Worm (Caenorhabditis elegans): Measurements from ENCODE around the gene zhp-4.
A peak's percentile ranks its signal among the peaks of the same experiment; 100 is the strongest.

Gene zhp-4

ce11 chrV:19068888-19069287 lies 32.7 kb downstream of the zhp-4 start:
- no peak for TF ChIP-seq D2030.7 (GFP tag; IDR thresholded peaks at IDR 0.05)
- no peak for TF ChIP-seq attf-5 (GFP tag; optimal IDR thresholded peaks at IDR 0.05)
- no peak for TF ChIP-seq xnd-1 (tag; optimal IDR thresholded peaks at IDR 0.05)
- TF ChIP-seq C06A6.2 (GFP tag; conservative IDR thresholded peaks at IDR 0.05), result no peak
- no peak for TF ChIP-seq nhr-80 (tag; optimal IDR thresholded peaks at IDR 0.05)
- TF ChIP-seq K12H6.12 (tag; optimal IDR thresholded peaks at IDR 0.05), result no peak
- no peak for TF ChIP-seq lsy-27 (tag; optimal IDR thresholded peaks at IDR 0.05; ENCODE audit: borderline replicate concordance, insufficient read depth)

- TF ChIP-seq lag-1 (GFP tag; IDR thresholded peaks at IDR 0.05), result no peak
- TF ChIP-seq tlf-1 (GFP tag; optimal IDR thresholded peaks at IDR 0.05), result no peak
Observed at ce11 chrV:19063326-19063725, 38.3 kb downstream of the zhp-4 start.

- no peak for TF ChIP-seq ztf-28 (GFP tag; IDR thresholded peaks at IDR 0.05)
- no peak for TF ChIP-seq repo-1 (tag; optimal IDR thresholded peaks at IDR 0.05)
- no peak for TF ChIP-seq ztf-26 (tag; optimal IDR thresholded peaks at IDR 0.05)
- TF ChIP-seq chd-7 (tag; optimal IDR thresholded peaks at IDR 0.05), result no peak
- TF ChIP-seq dpl-1 (GFP tag; optimal IDR thresholded peaks at IDR 0.05), result no peak
- no peak for TF ChIP-seq unc-62 (GFP tag; optimal IDR thresholded peaks at IDR 0.05)
- TF ChIP-seq bed-2 (GFP tag; IDR thresholded peaks at IDR 0.05), result no peak
Observed at ce11 chrV:19059873-19060272, 41.7 kb downstream of the zhp-4 start, which contains the start of gene twk-46. Gene twk-46 (plus strand): TSS chrV:19060173.

ce11 chrV:19058086-19058485 lies 43.5 kb downstream of the zhp-4 start:
- TF ChIP-seq ztf-18 (tag; optimal IDR thresholded peaks at IDR 0.05) (peak; percentile 1), tbp1 (GFP tag; optimal IDR thresholded peaks at IDR 0.05) (peak; percentile 68), somi-1 (GFP tag; optimal IDR thresholded peaks at IDR 0.05) (no peak), B0261.1 (tag; optimal IDR thresholded peaks at IDR 0.05) (peak; percentile 26), B0035.1 (tag; optimal IDR thresholded peaks at IDR 0.05) (no peak), rpc-1 (optimal IDR thresholded peaks at IDR 0.05) (peak; percentile 32), rpc-1 (tag; optimal IDR thresholded peaks at IDR 0.05) (peak; percentile 65)

ce11 chrV:19057602-19058001 lies 44.0 kb downstream of the zhp-4 start:
- no peak for TF ChIP-seq ztf-6 (GFP tag; IDR thresholded peaks at IDR 0.05)
- no peak for TF ChIP-seq xnd-1 (tag; optimal IDR thresholded peaks at IDR 0.05)
- TF ChIP-seq ceh-79 (tag; optimal IDR thresholded peaks at IDR 0.05), result no peak
- no peak for TF ChIP-seq F37B4.10 (GFP tag; IDR thresholded peaks at IDR 0.05)
- no peak for TF ChIP-seq lin-54 (GFP tag; optimal IDR thresholded peaks at IDR 0.05)
- no peak for TF ChIP-seq F23B12.7 (tag; optimal IDR thresholded peaks at IDR 0.05; ENCODE audit: insufficient read depth)
- TF ChIP-seq snpc-4 (GFP tag; optimal IDR thresholded peaks at IDR 0.05), result no peak
- no peak for TF ChIP-seq snpc-4 (tag; optimal IDR thresholded peaks at IDR 0.05)
- no peak for TF ChIP-seq aptf-3 (GFP tag; IDR thresholded peaks at IDR 0.05)
- no peak for TF ChIP-seq athp-1 (tag; optimal IDR thresholded peaks at IDR 0.05)
- TF ChIP-seq snpc-1.3 (tag; optimal IDR thresholded peaks at IDR 0.05; ENCODE audit: insufficient read depth), result no peak
- no peak for TF ChIP-seq efl-1 (GFP tag; optimal IDR thresholded peaks at IDR 0.05)
- TF ChIP-seq zfh-2 (GFP tag; conservative IDR thresholded peaks at IDR 0.05), result no peak

All from whole organism, young adult.